Fruit fly (Drosophila melanogaster) whole organism, embryonic: ENCODE results near the gene CG4297.

ENCODE experiments used
- Bdp1 ChIP-seq: fragments of 200-800 bp; sonication (Bioruptor generic); optimal IDR thresholded peaks from 3 replicates; lab custom pipeline; 2016; ENCODE audit warnings: missing biosample characterization, missing genetic modification characterization
- CG1024 ChIP-seq: fragments of 200-800 bp; sonication (Bioruptor generic); IDR thresholded peaks from 2 replicates; pipeline ENCODE4 v1.3.6; 2022; ENCODE audit warnings: missing biosample characterization, missing genetic modification characterization
- CG10267 ChIP-seq: fragments of 200-800 bp; sonication (Bioruptor generic); optimal IDR thresholded peaks from 2 replicates; lab custom pipeline; 2018; ENCODE audit warnings: missing biosample characterization, mild to moderate bottlenecking, missing genetic modification characterization, moderate library complexity
- CG10654 ChIP-seq: fragments of 200-800 bp; sonication (Bioruptor generic); optimal IDR thresholded peaks from 2 replicates; lab custom pipeline; 2016; ENCODE audit warnings: missing biosample characterization, missing genetic modification characterization
- CG11093 ChIP-seq: fragments of 200-800 bp; sonication (Bioruptor generic); IDR thresholded peaks from 3 replicates; pipeline ENCODE4 v1.3.6; 2022; ENCODE audit warnings: missing biosample characterization, missing genetic modification characterization
- CG12769 ChIP-seq: fragments of 200-800 bp; sonication (Bioruptor generic); optimal IDR thresholded peaks from 2 replicates; lab custom pipeline; 2019; ENCODE audit warnings: missing biosample characterization, mild to moderate bottlenecking, missing genetic modification characterization, moderate library complexity
- CG12942 ChIP-seq: fragments of 200-800 bp; sonication (Bioruptor generic); optimal IDR thresholded peaks from 3 replicates; lab custom pipeline; 2016; ENCODE audit warnings: missing biosample characterization, missing genetic modification characterization
- CG15073 ChIP-seq: fragments of 200-800 bp; sonication (Bioruptor generic); optimal IDR thresholded peaks from 2 replicates; lab custom pipeline; 2016; ENCODE audit warnings: missing biosample characterization, missing genetic modification characterization
- CG17361 ChIP-seq: fragments of 200-800 bp; sonication (Bioruptor generic); IDR thresholded peaks from 3 replicates; pipeline ENCODE4 v1.3.6; 2022; ENCODE audit warnings: missing biosample characterization, missing genetic modification characterization
- CG1832 ChIP-seq: fragments of 200-800 bp; sonication (Bioruptor generic); optimal IDR thresholded peaks from 2 replicates; lab custom pipeline; 2017; ENCODE audit warnings: missing biosample characterization, mild to moderate bottlenecking, missing genetic modification characterization, inconsistent platforms
- CG3726 ChIP-seq: fragments of 200-800 bp; sonication (Bioruptor generic); IDR thresholded peaks from 3 replicates; pipeline ENCODE4, ENCODE4 v1.3.6; 2022; ENCODE audit warnings: missing biosample characterization, missing genetic modification characterization
- CG7786 ChIP-seq: fragments of 200-800 bp; sonication (Bioruptor generic); optimal IDR thresholded peaks from 2 replicates; lab custom pipeline; 2016; ENCODE audit warnings: missing biosample characterization, missing genetic modification characterization
- CG7987 ChIP-seq: fragments of 200-800 bp; sonication (Bioruptor generic); optimal IDR thresholded peaks from 2 replicates; lab custom pipeline; 2018; ENCODE audit warnings: missing biosample characterization, mild to moderate bottlenecking, missing genetic modification characterization, moderate library complexity
- CG8924 ChIP-seq: fragments of 200-800 bp; optimal IDR thresholded peaks from 3 replicates; lab custom pipeline; 2019; ENCODE audit warnings: missing biosample characterization, mild to moderate bottlenecking, missing genetic modification characterization, moderate library complexity
- CTCF ChIP-seq: fragments of 200-800 bp; sonication (Bioruptor generic); optimal IDR thresholded peaks from 2 replicates; lab custom pipeline; 2017; ENCODE audit warnings: missing biosample characterization, mild to moderate bottlenecking, missing genetic modification characterization, moderate library complexity
- Camta ChIP-seq: fragments of 200-800 bp; sonication (Bioruptor generic); optimal IDR thresholded peaks from 2 replicates; lab custom pipeline; 2016; ENCODE audit warnings: missing biosample characterization, missing genetic modification characterization
- Chrac-16 ChIP-seq: fragments of 200-800 bp; sonication (Bioruptor generic); optimal IDR thresholded peaks from 3 replicates; lab custom pipeline; 2016; ENCODE audit warnings: missing biosample characterization, missing genetic modification characterization
- Doc3 ChIP-seq: fragments of 200-800 bp; sonication (Bioruptor generic); IDR thresholded peaks from 3 replicates; pipeline ENCODE4 v1.3.6; 2022; ENCODE audit warnings: missing biosample characterization, missing genetic modification characterization; ENCODE audit not compliant: partially characterized antibody
- Elba2 ChIP-seq: fragments of 200-800 bp; sonication (Bioruptor generic); optimal IDR thresholded peaks from 3 replicates; lab custom pipeline; 2016; ENCODE audit warnings: missing biosample characterization, missing genetic modification characterization
- H15 ChIP-seq: fragments of 200-800 bp; sonication (Bioruptor generic); IDR thresholded peaks from 3 replicates; pipeline ENCODE4 v1.3.6; 2022; ENCODE audit warnings: missing biosample characterization, missing genetic modification characterization
- HmgD ChIP-seq: fragments of 200-800 bp; sonication (Bioruptor generic); optimal IDR thresholded peaks from 3 replicates; lab custom pipeline; 2016; ENCODE audit warnings: missing biosample characterization, missing genetic modification characterization
- Kr ChIP-seq: fragments of 200-800 bp; sonication (Bioruptor generic); optimal IDR thresholded peaks from 2 replicates; lab custom pipeline; 2017; ENCODE audit warnings: missing biosample characterization, mild to moderate bottlenecking, missing genetic modification characterization
- Lpt ChIP-seq: fragments of >200 bp; optimal IDR thresholded peaks from 2 replicates; lab custom pipeline; 2018; ENCODE audit warnings: missing biosample characterization, missing genetic modification characterization
- NC2α ChIP-seq: fragments of 200-800 bp; sonication (Bioruptor generic); optimal IDR thresholded peaks from 2 replicates; lab custom pipeline; 2016; ENCODE audit warnings: missing biosample characterization, missing genetic modification characterization
- Rfx ChIP-seq: fragments of 200-800 bp; sonication (Bioruptor generic); IDR thresholded peaks from 2 replicates; pipeline ENCODE4 v1.3.6; 2022; ENCODE audit warnings: missing biosample characterization, missing genetic modification characterization
- Xbp1 ChIP-seq: fragments of 200-800 bp; sonication (Bioruptor generic); optimal IDR thresholded peaks from 3 replicates; lab custom pipeline; 2016; ENCODE audit warnings: missing biosample characterization, mild to moderate bottlenecking, missing genetic modification characterization
- ac ChIP-seq: fragments of 200-800 bp; sonication (Bioruptor generic); optimal IDR thresholded peaks from 3 replicates; lab custom pipeline; 2017; ENCODE audit warnings: missing biosample characterization, mild to moderate bottlenecking, missing genetic modification characterization
- az2 ChIP-seq: fragments of 200-800 bp; sonication (Bioruptor generic); optimal IDR thresholded peaks from 3 replicates; lab custom pipeline; 2016; ENCODE audit warnings: missing biosample characterization, missing genetic modification characterization
- cg ChIP-seq: fragments of 200-800 bp; sonication (Bioruptor generic); optimal IDR thresholded peaks from 3 replicates; lab custom pipeline; 2019; ENCODE audit warnings: missing biosample characterization, mild to moderate bottlenecking, missing genetic modification characterization, moderate library complexity
- danr ChIP-seq: fragments of 200-800 bp; sonication (Bioruptor generic); IDR thresholded peaks from 2 replicates; pipeline ENCODE4 v1.3.6; 2022; ENCODE audit warnings: missing biosample characterization, missing genetic modification characterization
- dysf ChIP-seq: fragments of 200-800 bp; sonication (Bioruptor generic); IDR thresholded peaks from 3 replicates; pipeline ENCODE4 v1.3.6; 2022; ENCODE audit warnings: missing biosample characterization, missing genetic modification characterization
- ems ChIP-seq: fragments of 200-800 bp; sonication (Bioruptor generic); optimal IDR thresholded peaks from 3 replicates; lab custom pipeline; 2016; ENCODE audit warnings: missing biosample characterization, missing genetic modification characterization
- exex ChIP-seq: fragments of 200-800 bp; sonication (Bioruptor generic); optimal IDR thresholded peaks from 4 replicates; lab custom pipeline; 2018; ENCODE audit warnings: missing biosample characterization, mild to moderate bottlenecking, missing genetic modification characterization, moderate library complexity
- gro ChIP-seq: fragments of 200-800 bp; sonication (Bioruptor generic); optimal IDR thresholded peaks from 2 replicates; lab custom pipeline; 2016; ENCODE audit warnings: missing biosample characterization, missing genetic modification characterization
- hb ChIP-seq: fragments of 200-800 bp; sonication (Bioruptor generic); IDR thresholded peaks from 3 replicates; pipeline ENCODE4 v1.3.6; 2022; ENCODE audit warnings: missing biosample characterization, missing genetic modification characterization; ENCODE audit not compliant: partially characterized antibody
- hth ChIP-seq: fragments of >200 bp; optimal IDR thresholded peaks from 2 replicates; lab custom pipeline; 2017; ENCODE audit warnings: inconsistent platforms
- lmd ChIP-seq: fragments of 200-800 bp; sonication (Bioruptor generic); IDR thresholded peaks from 2 replicates; pipeline ENCODE4 v1.3.6; 2022; ENCODE audit warnings: missing biosample characterization, missing genetic modification characterization
- maf-S ChIP-seq: fragments of 200-800 bp; sonication (Bioruptor generic); optimal IDR thresholded peaks from 2 replicates; lab custom pipeline; 2016; ENCODE audit warnings: missing biosample characterization, missing genetic modification characterization
- mld ChIP-seq: fragments of 200-800 bp; sonication (Bioruptor generic); IDR thresholded peaks from 3 replicates; pipeline ENCODE4 v1.3.6; 2022; ENCODE audit warnings: missing biosample characterization, missing genetic modification characterization; ENCODE audit not compliant: partially characterized antibody
- nau ChIP-seq: fragments of 200-800 bp; sonication (Bioruptor generic); optimal IDR thresholded peaks from 3 replicates; lab custom pipeline; 2017; ENCODE audit warnings: missing biosample characterization, mild to moderate bottlenecking, missing genetic modification characterization, missing genetic modification reagents
- odd ChIP-seq: fragments of 200-800 bp; sonication (Bioruptor generic); optimal IDR thresholded peaks from 2 replicates; lab custom pipeline; 2017; ENCODE audit warnings: missing biosample characterization, mild to moderate bottlenecking, missing genetic modification characterization
- rib ChIP-seq: fragments of 200-800 bp; sonication (Bioruptor generic); IDR thresholded peaks from 2 replicates; pipeline ENCODE4 v1.3.6; 2022; ENCODE audit warnings: missing biosample characterization, missing genetic modification characterization
- run ChIP-seq: fragments of 200-800 bp; sonication (Bioruptor generic); optimal IDR thresholded peaks from 3 replicates; lab custom pipeline; 2018; ENCODE audit warnings: missing biosample characterization, mild to moderate bottlenecking, missing genetic modification characterization
- sd ChIP-seq: fragments of 200-800 bp; sonication (Bioruptor generic); optimal IDR thresholded peaks from 3 replicates; lab custom pipeline; 2018; ENCODE audit warnings: missing biosample characterization, mild to moderate bottlenecking, missing genetic modification characterization, moderate library complexity
- sens-2 ChIP-seq: fragments of 200-800 bp; sonication (Bioruptor generic); IDR thresholded peaks from 2 replicates; pipeline ENCODE4 v1.3.6; 2022; ENCODE audit warnings: missing biosample characterization, missing genetic modification characterization
- sim ChIP-seq: fragments of 200-800 bp; sonication (Bioruptor generic); IDR thresholded peaks from 2 replicates; pipeline ENCODE4 v1.3.6; 2022; ENCODE audit warnings: missing biosample characterization, missing genetic modification characterization
- tio ChIP-seq: fragments of 200-800 bp; sonication (Bioruptor generic); optimal IDR thresholded peaks from 2 replicates; lab custom pipeline; 2017; ENCODE audit warnings: missing biosample characterization, missing genetic modification characterization, inconsistent platforms
- tna ChIP-seq: fragments of 200-800 bp; sonication (Bioruptor generic); IDR thresholded peaks from 2 replicates; pipeline ENCODE4 v1.3.6; 2022; ENCODE audit warnings: missing biosample characterization, missing genetic modification characterization; ENCODE audit not compliant: partially characterized antibody
- vnd ChIP-seq: fragments of 200-800 bp; sonication (Bioruptor generic); IDR thresholded peaks from 3 replicates; pipeline ENCODE4 v1.3.6; 2022; ENCODE audit warnings: missing biosample characterization, missing genetic modification characterization; ENCODE audit not compliant: partially characterized antibody
- zen ChIP-seq: fragments of 200-800 bp; sonication (Bioruptor generic); optimal IDR thresholded peaks from 3 replicates; lab custom pipeline; 2018; ENCODE audit warnings: missing biosample characterization, mild to moderate bottlenecking, missing genetic modification characterization, moderate library complexity
- zf30C ChIP-seq: fragments of 200-800 bp; sonication (Bioruptor generic); optimal IDR thresholded peaks from 3 replicates; lab custom pipeline; 2018; ENCODE audit warnings: missing biosample characterization, mild to moderate bottlenecking, missing genetic modification characterization

CG4297 gene

DNA sequence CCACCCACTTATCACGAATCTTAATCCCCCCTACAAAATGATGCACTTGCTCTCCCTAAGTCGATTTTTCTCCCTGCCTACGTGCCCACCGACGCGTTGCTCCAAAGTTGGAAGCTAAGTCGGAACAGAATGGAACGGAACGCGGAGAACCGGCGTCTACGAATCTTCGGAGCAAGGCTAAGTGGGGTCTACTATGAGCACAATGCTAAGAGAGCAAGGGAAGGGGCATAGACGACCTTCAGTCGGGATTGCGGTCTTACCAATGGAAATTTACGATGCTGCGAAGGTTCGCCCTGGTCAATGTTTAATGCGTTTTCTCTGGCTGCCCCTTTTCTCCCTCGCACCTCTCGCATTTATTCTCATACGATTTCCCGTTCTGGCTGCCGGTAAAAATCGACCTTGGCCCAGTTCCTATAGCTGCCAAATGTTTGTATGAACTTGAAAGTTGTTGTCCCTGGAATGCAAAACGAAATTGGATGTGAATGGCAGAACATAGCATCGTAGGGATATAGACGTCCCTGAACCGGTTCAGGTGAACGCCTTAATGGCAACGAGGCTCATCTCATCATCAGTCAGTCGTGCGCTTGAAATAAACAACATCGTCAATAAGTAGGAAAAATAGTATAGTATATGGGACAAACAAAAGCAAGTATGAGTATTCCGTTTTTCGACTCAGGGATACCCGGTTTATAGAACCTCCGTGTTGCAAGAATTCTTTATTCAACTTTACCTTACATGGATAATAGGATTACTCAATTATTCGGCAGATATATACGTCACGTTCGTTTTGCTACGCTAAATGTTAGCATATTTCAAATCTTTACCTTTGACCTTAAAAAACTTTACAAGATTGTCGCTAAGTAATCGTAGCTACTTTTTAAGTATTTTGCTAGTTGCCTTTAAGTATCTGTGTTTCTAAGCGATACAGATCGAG, 11.6 kb upstream of the CG4297 start (continued):
- 0 out of 2 replicates have a peak, but pooled peaks have one; percentile 7 for TF ChIP-seq sim
- TF ChIP-seq CG3726, result no peak
- no peak for TF ChIP-seq NC2α
- 0 out of 2 replicates have a peak, but pooled peaks have one; percentile 6 for TF ChIP-seq Rfx (GFP tag; lab: Robert Waterston, UW)
- TF ChIP-seq tio (GFP tag; lab: Kevin White, UChicago), result peak; percentile 3
- TF ChIP-seq sens-2 (GFP tag; lab: Robert Waterston, UW), result no peak
- 0 out of 3 replicates have a peak, but pooled peaks have one; percentile 20 for TF ChIP-seq CG17361
- TF ChIP-seq run (tag; lab: Kevin White, UChicago), result no peak
- TF ChIP-seq CG1024, result no peak
- TF ChIP-seq CG12769 (tag; lab: Kevin White, UChicago), result peak; percentile 83
- TF ChIP-seq CG1832 (GFP tag; lab: Kevin White, UChicago), result no peak
- TF ChIP-seq hb (GFP tag; lab: Robert Waterston, UW), result no peak
- TF ChIP-seq ems (GFP tag; lab: Kevin White, UChicago), result no peak
- no peak for TF ChIP-seq CG7786
- TF ChIP-seq maf-S (GFP tag; lab: Kevin White, UChicago), result no peak
- no peak for TF ChIP-seq lmd (GFP tag; lab: Robert Waterston, UW)
- no peak for TF ChIP-seq nau (GFP tag; lab: Kevin White, UChicago)
- TF ChIP-seq exex (tag; lab: Kevin White, UChicago), result no peak
- no peak for TF ChIP-seq Chrac-16
- no peak for TF ChIP-seq danr (GFP tag; lab: Robert Waterston, UW)
- no peak for TF ChIP-seq Xbp1 (GFP tag; lab: Kevin White, UChicago)
- no peak for TF ChIP-seq odd (GFP tag; lab: Kevin White, UChicago)
- TF ChIP-seq zf30C (GFP tag; lab: Kevin White, UChicago), result no peak
- no peak for TF ChIP-seq HmgD (GFP tag; lab: Kevin White, UChicago)
- TF ChIP-seq mld, result no peak
- no peak for TF ChIP-seq cg (GFP tag; lab: Kevin White, UChicago)
- TF ChIP-seq CG15073 (GFP tag; lab: Kevin White, UChicago), result no peak
- no peak for TF ChIP-seq rib (GFP tag; lab: Robert Waterston, UW)
- no peak for TF ChIP-seq gro
- TF ChIP-seq zen (tag; lab: Kevin White, UChicago), result no peak
- TF ChIP-seq Bdp1 (GFP tag; lab: Kevin White, UChicago), result no peak
- TF ChIP-seq CG12942, result no peak
- TF ChIP-seq CG10267 (tag; lab: Kevin White, UChicago), result no peak
- no peak for TF ChIP-seq ac (GFP tag; lab: Kevin White, UChicago)
- no peak for TF ChIP-seq Camta (GFP tag; lab: Kevin White, UChicago)
- TF ChIP-seq CG10654, result no peak
- TF ChIP-seq CG11093 (GFP tag; lab: Robert Waterston, UW), result no peak
- no peak for TF ChIP-seq hth (lab: Kevin White, UChicago)
- no peak for TF ChIP-seq H15 (GFP tag; lab: Robert Waterston, UW)
- TF ChIP-seq sd, result peak; percentile 17
- TF ChIP-seq dysf, result no peak
- TF ChIP-seq tna (GFP tag; lab: Robert Waterston, UW), result no peak
- no peak for TF ChIP-seq Doc3
- no peak for TF ChIP-seq Kr (GFP tag; lab: Kevin White, UChicago)
- TF ChIP-seq az2 (GFP tag; lab: Kevin White, UChicago), result no peak
- peak; percentile 1 for TF ChIP-seq CG7987 (GFP tag; lab: Kevin White, UChicago)
- no peak for TF ChIP-seq CG8924
- TF ChIP-seq Elba2, result no peak
- no peak for TF ChIP-seq vnd (GFP tag; lab: Robert Waterston, UW)
- no peak for TF ChIP-seq Lpt (GFP tag; lab: Kevin White, UChicago)
- no peak for TF ChIP-seq CTCF
